Fruit fly (Drosophila melanogaster) whole organism: ENCODE data around the gene CAH5.

Experiments used
- CG8478 ChIP-seq: fragments of >200 bp; optimal IDR thresholded peaks from 2 replicates; lab custom pipeline; 2018; ENCODE audit warnings: inconsistent platforms
- Dll ChIP-seq: fragments of >200 bp; optimal IDR thresholded peaks from 2 replicates; lab custom pipeline; 2017
- EcR ChIP-seq, 2 experiments: fragments of >200 bp; optimal IDR thresholded peaks; 2 replicates each; lab custom pipeline; 2017; ENCODE audit warnings: missing biosample characterization in 2 of 2, missing genetic modification characterization in 2 of 2, missing genetic modification reagents in 2 of 2
- pan ChIP-seq: fragments of >200 bp; optimal IDR thresholded peaks from 2 replicates; lab custom pipeline; 2017
- psq ChIP-seq: fragments of >200 bp; optimal IDR thresholded peaks from 2 replicates; lab custom pipeline; 2017
- usp ChIP-seq: fragments of >200 bp; optimal IDR thresholded peaks from 2 replicates; lab custom pipeline; 2017; ENCODE audit warnings: missing biosample characterization, missing genetic modification characterization, mixed read lengths

dm6 chr3R:31308855-31309646 is 46.7 kb downstream of the CAH5 start:
- no peak for TF ChIP-seq psq (lab: Kevin White, UChicago)
- TF ChIP-seq pan: no peak
- TF ChIP-seq Dll (lab: Kevin White, UChicago): no peak
- no peak for TF ChIP-seq usp (GFP tag; lab: Kevin White, UChicago)
- TF ChIP-seq CG8478: no peak
- peak; percentile 62 for TF ChIP-seq EcR (GFP tag; optimal IDR thresholded peaks at IDR 0.05; lab: Kevin White, UChicago)
